Fruit fly (Drosophila melanogaster) whole organism, wandering third instar larva: ENCODE measurements around the gene cbt.
A peak's percentile ranks its signal among the peaks of the same experiment; 100 is the strongest.

Experiments
- Abd-B ChIP-seq: fragments of >200 bp; optimal IDR thresholded peaks from 2 replicates; lab custom pipeline; 2017; ENCODE audit warnings: missing biosample characterization, missing genetic modification characterization
- CG32264 ChIP-seq: fragments of 200-800 bp; sonication (Bioruptor generic); optimal IDR thresholded peaks from 2 replicates; lab custom pipeline; 2016; ENCODE audit warnings: missing biosample characterization, missing genetic modification characterization
- Dfd ChIP-seq: fragments of >200 bp; optimal IDR thresholded peaks from 2 replicates; lab custom pipeline; 2017; ENCODE audit warnings: missing biosample characterization, missing genetic modification characterization
- Dif ChIP-seq: fragments of 200-275, 200-300 bp; sonication (Bioruptor generic); optimal IDR thresholded peaks from 2 replicates; lab custom pipeline; 2018; ENCODE audit warnings: missing biosample characterization, missing genetic modification characterization; ENCODE audit not compliant: partially characterized antibody
- Hr78 ChIP-seq: fragments of >200 bp; optimal IDR thresholded peaks from 2 replicates; lab custom pipeline; 2017; ENCODE audit warnings: missing biosample characterization, missing genetic modification characterization
- Hr83 ChIP-seq: fragments of 200-300 bp; sonication (Bioruptor generic); optimal IDR thresholded peaks from 2 replicates; lab custom pipeline; 2016; ENCODE audit warnings: missing biosample characterization, mild to moderate bottlenecking, missing genetic modification characterization, moderate library complexity; ENCODE audit not compliant: poor library complexity, severe bottlenecking
- Jra ChIP-seq: sonication (Bioruptor generic); optimal IDR thresholded peaks from 2 replicates; lab custom pipeline; 2016; ENCODE audit warnings: missing biosample characterization, missing genetic modification characterization
- Mio ChIP-seq: sonication (Bioruptor generic); optimal IDR thresholded peaks from 2 replicates; lab custom pipeline; 2016; ENCODE audit warnings: missing biosample characterization, missing genetic modification characterization
- Myc ChIP-seq: fragments of >200 bp; optimal IDR thresholded peaks from 2 replicates; lab custom pipeline; 2017
- N ChIP-seq: fragments of >200 bp; optimal IDR thresholded peaks from 2 replicates; lab custom pipeline; 2018; ENCODE audit warnings: missing biosample characterization, missing external identifiers, missing genetic modification characterization
- OdsH ChIP-seq: fragments of 200-800 bp; sonication (Bioruptor generic); optimal IDR thresholded peaks from 2 replicates; lab custom pipeline; 2016; ENCODE audit warnings: missing biosample characterization, mild to moderate bottlenecking, missing genetic modification characterization
- Rel ChIP-seq, 2 experiments: fragments of 200-800 bp; sonication (Bioruptor generic) in 1 of 2; optimal IDR thresholded peaks; 2 replicates in 1 of 2; 3 replicates in 1 of 2; lab custom pipeline; 2016 to 2019; ENCODE audit warnings: mild to moderate bottlenecking in 2 of 2, missing biosample characterization in 2 of 2, missing genetic modification characterization in 2 of 2, moderate library complexity in 1 of 2
- Sp1 ChIP-seq: fragments of 200-800 bp; sonication (Bioruptor generic); optimal IDR thresholded peaks from 3 replicates; lab custom pipeline; 2019; ENCODE audit warnings: missing biosample characterization, mild to moderate bottlenecking, missing genetic modification characterization, moderate library complexity
- Vsx2 ChIP-seq: fragments of 200-300, 225-300 bp; sonication (Bioruptor generic); optimal IDR thresholded peaks from 2 replicates; lab custom pipeline; 2018; ENCODE audit warnings: missing biosample characterization, missing genetic modification characterization; ENCODE audit not compliant: partially characterized antibody
- brk ChIP-seq: fragments of 200-800 bp; sonication (Bioruptor generic); optimal IDR thresholded peaks from 2 replicates; lab custom pipeline; 2016; ENCODE audit warnings: missing biosample characterization, mild to moderate bottlenecking, missing genetic modification characterization
- dl ChIP-seq, 2 experiments: fragments of 175-275, 200-275 bp in 1 of 2; fragments of 200-275 bp in 1 of 2; sonication (Bioruptor generic); optimal IDR thresholded peaks; lab custom pipeline; 2018; ENCODE audit warnings: mild to moderate bottlenecking in 2 of 2, missing biosample characterization in 2 of 2, missing genetic modification characterization in 2 of 2, moderate library complexity in 2 of 2; ENCODE audit not compliant: partially characterized antibody in 2 of 2, insufficient read depth in 1 of 2
- dmrt93B ChIP-seq: fragments of 200-800 bp; sonication (Bioruptor generic); optimal IDR thresholded peaks from 2 replicates; lab custom pipeline; 2018; ENCODE audit warnings: missing biosample characterization, mild to moderate bottlenecking, missing genetic modification characterization
- ey ChIP-seq: fragments of 200-800 bp; sonication (Bioruptor generic); optimal IDR thresholded peaks from 2 replicates; lab custom pipeline; 2016; ENCODE audit warnings: missing biosample characterization, missing genetic modification characterization
- h ChIP-seq: fragments of 200-800 bp; sonication (Bioruptor generic); optimal IDR thresholded peaks from 3 replicates; lab custom pipeline; 2016; ENCODE audit warnings: missing biosample characterization, mild to moderate bottlenecking, missing genetic modification characterization
- jim ChIP-seq: fragments of 175-275, 200-325 bp; sonication (Bioruptor generic); optimal IDR thresholded peaks from 2 replicates; lab custom pipeline; 2016; ENCODE audit warnings: missing biosample characterization, mild to moderate bottlenecking, missing genetic modification characterization
- lola ChIP-seq: fragments of >200 bp; optimal IDR thresholded peaks from 2 replicates; lab custom pipeline; 2017; ENCODE audit warnings: missing biosample characterization, missing genetic modification characterization
- pan ChIP-seq: fragments of >200 bp; optimal IDR thresholded peaks from 2 replicates; lab custom pipeline; 2017
- psq ChIP-seq: fragments of 200-800 bp; sonication (Bioruptor generic); optimal IDR thresholded peaks from 3 replicates; lab custom pipeline; 2017; ENCODE audit warnings: missing biosample characterization, mild to moderate bottlenecking, missing genetic modification characterization, moderate library complexity
- rgr ChIP-seq: fragments of 200-800 bp; sonication (Bioruptor generic); optimal IDR thresholded peaks from 3 replicates; lab custom pipeline; 2016; ENCODE audit warnings: missing biosample characterization, mild to moderate bottlenecking, missing genetic modification characterization
- sage ChIP-seq: fragments of 200-800 bp; sonication (Bioruptor generic); optimal IDR thresholded peaks from 2 replicates; lab custom pipeline; 2016; ENCODE audit warnings: missing biosample characterization, mild to moderate bottlenecking, missing genetic modification characterization
- sv ChIP-seq: fragments of 200-800 bp; sonication (Bioruptor generic); optimal IDR thresholded peaks from 3 replicates; lab custom pipeline; 2016; ENCODE audit warnings: missing biosample characterization, missing genetic modification characterization
- woc ChIP-seq: sonication (Bioruptor generic); optimal IDR thresholded peaks from 2 replicates; lab custom pipeline; 2016; ENCODE audit warnings: missing biosample characterization, mild to moderate bottlenecking, missing genetic modification characterization

cbt gene

dm6 chr2L:506443-506842 is 27.0 kb upstream of the cbt start:
- TF ChIP-seq Rel (GFP tag; optimal IDR thresholded peaks at IDR 0.05; lab: Kevin White, UChicago) (no peak), Rel (tag; optimal IDR thresholded peaks at IDR 0.05; lab: Kevin White, UChicago) (peak; percentile 6), jim (GFP tag; lab: Kevin White, UChicago) (no peak)

DNA sequence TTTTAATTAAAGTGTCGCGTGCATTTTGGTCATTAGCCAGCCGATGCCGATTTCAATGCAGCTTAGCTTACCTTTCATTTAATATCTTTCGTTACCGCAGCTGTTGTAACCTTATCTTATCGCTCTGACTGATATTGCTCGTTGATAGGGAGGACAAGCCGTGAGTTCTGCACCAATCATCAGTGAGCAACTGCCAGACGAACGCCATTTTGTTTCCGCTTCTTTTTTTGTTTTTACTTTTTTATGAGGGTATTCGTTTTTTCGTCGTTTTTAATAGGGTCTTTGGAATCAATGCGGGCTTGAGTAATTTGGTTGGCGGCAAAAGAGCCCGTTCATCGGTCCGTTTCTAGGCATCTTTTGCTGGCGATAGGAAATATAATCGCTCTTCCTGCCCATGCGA is 25.5 kb upstream of the cbt start:
- TF ChIP-seq dmrt93B (GFP tag; lab: Kevin White, UChicago): no peak
- no peak for TF ChIP-seq brk (GFP tag; lab: Kevin White, UChicago)
- TF ChIP-seq Sp1 (GFP tag; lab: Kevin White, UChicago): no peak
- no peak for TF ChIP-seq psq

- peak; percentile 50 for TF ChIP-seq Dif (GFP tag; lab: Kevin White, UChicago)
- peak; percentile 4 to 49 for TF ChIP-seq dl (GFP tag; optimal IDR thresholded peaks at IDR 0.05; lab: Kevin White, UChicago; ENCODE audit: insufficient read depth in 1 of 2, partially characterized antibody in 2 of 2)
- TF ChIP-seq pan: no peak
These were observed 22.1 kb upstream of the cbt start for dm6 chr2L:501622-502021.

- TF ChIP-seq psq (peak; percentile 19), sv (GFP tag; lab: Kevin White, UChicago) (no peak), ey (no peak)
These were observed 20.5 kb upstream of the cbt start for dm6 chr2L:499939-500338.

- no peak for TF ChIP-seq Hr78 (GFP tag; lab: Kevin White, UChicago)
- TF ChIP-seq h (GFP tag; lab: Kevin White, UChicago): no peak
- no peak for TF ChIP-seq CG32264 (GFP tag; lab: Kevin White, UChicago)
- TF ChIP-seq Jra (GFP tag; lab: Kevin White, UChicago): no peak
- TF ChIP-seq Mio (GFP tag; lab: Kevin White, UChicago): no peak
- no peak for TF ChIP-seq N (GFP tag; lab: Kevin White, UChicago)
- TF ChIP-seq rgr (GFP tag; lab: Kevin White, UChicago): no peak
- no peak for TF ChIP-seq OdsH (GFP tag; lab: Kevin White, UChicago)
- no peak for TF ChIP-seq woc (GFP tag; lab: Kevin White, UChicago)
- no peak for TF ChIP-seq Rel (GFP tag; optimal IDR thresholded peaks at IDR 0.05; lab: Kevin White, UChicago)
- TF ChIP-seq Rel (tag; optimal IDR thresholded peaks at IDR 0.05; lab: Kevin White, UChicago): no peak
- no peak for TF ChIP-seq psq
- TF ChIP-seq Hr83 (GFP tag; lab: Kevin White, UChicago): no peak
- no peak for TF ChIP-seq Abd-B (GFP tag; lab: Kevin White, UChicago)
- TF ChIP-seq Dfd: no peak
- no peak for TF ChIP-seq sage (GFP tag; lab: Kevin White, UChicago)
- TF ChIP-seq dmrt93B (GFP tag; lab: Kevin White, UChicago): no peak
- no peak for TF ChIP-seq sv (GFP tag; lab: Kevin White, UChicago)
- TF ChIP-seq Vsx2: no peak
- TF ChIP-seq lola (GFP tag; lab: Kevin White, UChicago): no peak
These were observed 19.0 kb upstream of the cbt start for dm6 chr2L:498474-498821.

DNA sequence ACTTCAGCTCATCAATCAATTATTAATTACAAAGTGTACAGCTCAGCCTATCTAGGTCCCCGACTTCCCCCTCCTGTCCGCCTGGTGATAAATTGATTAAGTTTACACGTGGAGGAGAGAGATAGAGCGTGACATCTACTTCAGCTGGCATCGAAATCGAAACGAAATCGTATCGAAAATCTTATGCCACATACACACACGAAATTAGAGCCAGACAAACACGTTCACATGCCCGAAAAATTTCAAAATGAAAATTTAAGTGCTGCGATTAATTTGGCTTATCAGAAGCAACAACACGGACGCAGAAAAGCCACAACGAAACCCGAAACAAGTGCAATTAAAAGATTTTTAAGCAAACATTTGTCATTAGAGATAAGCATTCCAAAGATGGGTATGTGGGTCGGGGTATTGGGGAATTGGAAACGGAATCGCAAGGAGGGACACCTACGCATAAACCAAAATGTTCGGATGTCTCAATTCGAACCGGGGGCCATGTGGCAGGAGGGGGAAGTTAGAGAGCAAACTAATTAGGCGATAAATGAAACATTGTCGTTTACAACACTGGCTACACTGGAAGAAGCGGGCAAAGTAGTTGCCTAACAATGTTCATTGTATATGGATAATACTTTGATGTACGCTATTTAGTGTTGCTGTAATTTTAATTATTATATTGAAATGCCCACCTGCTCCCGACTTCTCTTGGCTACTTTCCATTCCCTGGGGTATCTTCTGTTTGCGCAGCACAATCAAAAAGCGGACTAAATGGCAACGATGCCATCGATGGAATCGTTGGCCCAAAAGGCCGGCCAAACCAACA is 18.4 kb upstream of the cbt start:
- TF ChIP-seq N (GFP tag; lab: Kevin White, UChicago) (no peak), Myc (lab: Kevin White, UChicago) (no peak), Dfd (no peak)
- TF ChIP-seq, all 38 proteins: peak for 0

DNA sequence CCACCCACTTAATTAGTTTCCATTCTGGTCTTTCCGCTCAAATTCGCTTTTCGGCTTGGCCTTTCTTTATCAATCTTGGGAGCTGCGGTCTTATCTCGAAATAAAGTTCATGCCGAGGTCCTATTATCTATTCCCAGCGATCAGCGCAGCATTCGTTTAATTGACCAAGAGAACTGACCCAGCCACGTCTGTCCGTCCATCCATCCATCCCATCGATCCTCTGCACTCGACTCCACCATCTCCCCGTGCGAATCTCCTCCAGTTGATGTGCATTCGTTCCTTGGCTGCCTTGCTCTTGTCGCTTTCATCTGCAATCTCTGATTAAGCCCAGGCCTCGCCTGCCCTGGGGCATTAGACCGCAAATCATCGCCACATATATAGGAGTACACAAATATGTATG is 17.4 kb upstream of the cbt start:
- TF ChIP-seq h (GFP tag; lab: Kevin White, UChicago): no peak
- TF ChIP-seq sv (GFP tag; lab: Kevin White, UChicago): no peak
- TF ChIP-seq OdsH (GFP tag; lab: Kevin White, UChicago): no peak
- no peak for TF ChIP-seq Mio (GFP tag; lab: Kevin White, UChicago)
- no peak for TF ChIP-seq dmrt93B (GFP tag; lab: Kevin White, UChicago)
